Worm (Caenorhabditis elegans): ENCODE measurements around the gene F07A11.1.
A peak's percentile ranks its signal among the peaks of the same experiment; 100 is the strongest.
"Not testable (repeated sequence)": the region's sequence is repeated elsewhere in the genome, so short reads cannot be mapped to it uniquely, and the experiment has no call there.

Gene F07A11.1

ce11 chrII:11555634-11556033 is 36.3 kb downstream of the F07A11.1 start, which contains the start of gene F54D5.24:
F54D5.24 (plus strand) TSS chrII:11555949.
- peak; percentile 10 for TF ChIP-seq pha-4 (tag; optimal IDR thresholded peaks at IDR 0.05)
- no peak for TF ChIP-seq fos-1 (tag; optimal IDR thresholded peaks at IDR 0.05)

DNA sequence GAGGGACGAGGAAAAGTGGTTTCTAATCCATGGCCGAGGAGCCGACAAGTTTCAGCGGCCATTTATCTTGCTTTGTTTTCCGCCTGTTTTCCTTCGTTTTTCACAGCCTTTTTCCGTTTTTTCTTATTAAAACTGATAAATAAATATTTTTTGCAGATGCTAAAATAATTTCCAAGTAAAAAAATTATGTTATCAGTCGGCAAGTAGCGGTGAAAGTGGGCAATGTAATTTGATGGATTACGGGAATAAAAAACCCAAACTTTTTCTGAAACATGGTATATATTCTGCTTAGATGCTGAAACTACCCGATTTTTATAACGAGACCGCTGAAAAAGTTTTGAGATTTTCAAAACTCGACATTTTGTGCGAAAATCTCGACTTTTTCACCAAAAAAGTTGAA is 39.9 kb downstream of the F07A11.1 start, which contains the start of gene dhgd-1:
Gene dhgd-1 (minus strand): TSS at position 101 of the 400 bp plus-strand sequence.
- TF ChIP-seq ceh-16, egl-27, mml-1 (tag; optimal IDR thresholded peaks at IDR 0.05): not testable (repeated sequence)

DNA sequence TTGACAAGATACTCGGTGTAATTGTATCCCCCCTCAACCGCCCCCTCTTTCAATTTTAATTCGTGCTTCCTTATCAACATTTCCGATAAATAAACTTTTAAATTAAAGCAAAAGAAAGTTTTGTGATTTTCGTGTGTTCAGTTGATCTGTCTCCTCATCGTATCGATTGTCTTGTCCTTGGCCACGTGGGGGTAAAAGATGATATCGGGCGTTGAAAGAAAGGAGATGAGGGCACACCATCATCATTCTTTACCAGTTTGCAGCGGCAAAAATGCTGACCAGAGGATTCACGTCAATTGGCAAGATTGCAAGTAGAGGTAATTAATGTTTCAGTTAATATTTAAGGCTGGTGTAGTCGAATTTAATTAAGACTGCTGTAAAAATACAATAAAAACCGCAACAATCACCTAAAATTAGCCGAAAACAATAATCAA is 44.7 kb downstream of the F07A11.1 start, which contains the start of gene F54D5.7:
Gene F54D5.7 (plus strand): TSS at position 264 of the 434 bp plus-strand sequence.
- TF ChIP-seq pha-4 (tag; optimal IDR thresholded peaks at IDR 0.05) (peak; percentile 52), ztf-11 (tag; optimal IDR thresholded peaks at IDR 0.05) (no peak), ceh-9 (tag; optimal IDR thresholded peaks at IDR 0.05) (no peak), R02D3.7 (tag; optimal IDR thresholded peaks at IDR 0.05) (no peak), nfya-1 (tag; optimal IDR thresholded peaks at IDR 0.05; ENCODE audit: insufficient read depth) (peak; percentile 67), nhr-67 (tag; optimal IDR thresholded peaks at IDR 0.05) (no peak), mdl-1 (tag; optimal IDR thresholded peaks at IDR 0.05) (peak; percentile 32), aly-2 (tag; optimal IDR thresholded peaks at IDR 0.05) (no peak), fos-1 (tag; optimal IDR thresholded peaks at IDR 0.05) (peak; percentile 66), ztf-4 (tag; optimal IDR thresholded peaks at IDR 0.05) (peak; percentile 92), lsy-12 (tag; optimal IDR thresholded peaks at IDR 0.05) (peak; percentile 54), ZK546.5 (tag; optimal IDR thresholded peaks at IDR 0.05) (no peak), nhr-23 (tag; optimal IDR thresholded peaks at IDR 0.05) (peak; percentile 73), nhr-12 (tag; optimal IDR thresholded peaks at IDR 0.05) (no peak), fkh-2 (tag; optimal IDR thresholded peaks at IDR 0.05) (no peak), skn-1 (tag; optimal IDR thresholded peaks at IDR 0.05) (peak; percentile 5), ceh-28 (tag; optimal IDR thresholded peaks at IDR 0.05) (peak; percentile 16), unc-39 (tag; optimal IDR thresholded peaks at IDR 0.05) (no peak), mml-1 (tag; optimal IDR thresholded peaks at IDR 0.05) (no peak), zag-1 (tag; optimal IDR thresholded peaks at IDR 0.05) (no peak), sea-2 (GFP tag; optimal IDR thresholded peaks at IDR 0.05) (no peak), lin-39 (tag; optimal IDR thresholded peaks at IDR 0.05) (peak; percentile 21), eor-1 (tag; optimal IDR thresholded peaks at IDR 0.05) (no peak), fkh-10 (GFP tag; optimal IDR thresholded peaks at IDR 0.05) (no peak), nhr-28 (tag; optimal IDR thresholded peaks at IDR 0.05) (no peak), nhr-43 (tag; optimal IDR thresholded peaks at IDR 0.05; ENCODE audit: poor library complexity, severe bottlenecking) (peak; percentile 32), unc-62 (GFP tag; optimal IDR thresholded peaks at IDR 0.05) (peak; percentile 7), pqm-1 (tag; optimal IDR thresholded peaks at IDR 0.05) (no peak), elt-2 (tag; optimal IDR thresholded peaks at IDR 0.05) (peak; percentile 70), lin-15B (tag; optimal IDR thresholded peaks at IDR 0.05) (no peak), snpc-4 (tag; optimal IDR thresholded peaks at IDR 0.05) (peak; percentile 39), tbx-2 (tag; optimal IDR thresholded peaks at IDR 0.05) (peak; percentile 65), egl-5 (tag; optimal IDR thresholded peaks at IDR 0.05) (peak; percentile 2), elt-1 (tag; optimal IDR thresholded peaks at IDR 0.05) (peak; percentile 1), jun-1 (tag; optimal IDR thresholded peaks at IDR 0.05) (no peak), nhr-76 (tag; optimal IDR thresholded peaks at IDR 0.05) (no peak), elt-3 (tag; optimal IDR thresholded peaks at IDR 0.05) (peak in 1 of 3 experiments; percentile 28), hmg-11 (tag; optimal IDR thresholded peaks at IDR 0.05) (no peak), ceh-82 (tag; optimal IDR thresholded peaks at IDR 0.05) (no peak), nhr-11 (tag; optimal IDR thresholded peaks at IDR 0.05) (no peak), egl-27 (tag; optimal IDR thresholded peaks at IDR 0.05) (no peak), nhr-237 (tag; optimal IDR thresholded peaks at IDR 0.05) (no peak), daf-12 (tag; optimal IDR thresholded peaks at IDR 0.05) (no peak), ceh-16 (tag; optimal IDR thresholded peaks at IDR 0.05) (peak; percentile 75), ama-1 (optimal IDR thresholded peaks at IDR 0.05) (peak; percentile 100), nhr-77 (tag; optimal IDR thresholded peaks at IDR 0.05) (no peak), nhr-25 (tag; optimal IDR thresholded peaks at IDR 0.05) (peak; percentile 96)

Data from whole organism, L3 larva.